Worm (Caenorhabditis elegans) whole organism, L4/young adult: ENCODE results near the gene madf-3.

ENCODE experiments used
- W03F9.2 ChIP-seq: fragments of 150-350 bp; optimal IDR thresholded peaks from 2 replicates; lab custom pipeline; 2014; ENCODE audit warnings: missing biosample characterization, missing genetic modification characterization
- dao-5 ChIP-seq: sonication (generic microtip); optimal IDR thresholded peaks from 2 replicates; lab custom pipeline; 2016; ENCODE audit warnings: missing genotype, missing genetic modification characterization, moderate library complexity, missing compliant biosample characterization
- him-1 ChIP-seq: sonication (generic microtip); optimal IDR thresholded peaks from 2 replicates; lab custom pipeline; 2016; ENCODE audit warnings: missing genotype, missing genetic modification reagents, missing genetic modification characterization, missing compliant biosample characterization

The madf-3 gene

DNA sequence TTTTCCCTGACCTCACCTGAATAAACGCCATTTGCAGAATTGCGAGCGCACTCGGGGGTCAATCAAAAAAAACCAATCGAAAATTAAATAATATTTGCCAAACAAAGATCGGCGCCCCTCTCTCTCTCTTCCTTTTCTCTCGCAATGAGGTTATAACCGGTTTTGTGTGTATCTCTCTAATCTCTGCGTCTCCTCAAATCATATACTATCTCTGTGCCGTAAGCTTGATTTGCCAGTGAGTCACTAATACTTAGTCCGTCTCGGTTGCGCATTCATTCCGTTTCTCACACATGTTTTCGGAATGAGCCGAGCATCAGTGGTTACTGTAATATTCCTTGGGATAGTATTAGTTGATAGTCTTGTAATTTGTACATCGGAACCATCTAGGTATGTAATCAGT lies 27.5 kb downstream of the madf-3 start:
- TF ChIP-seq W03F9.2 (tag; lab: Kevin White, UChicago), result no peak
- TF ChIP-seq dao-5 (tag; lab: Kevin White, UChicago), result no peak
- no peak for TF ChIP-seq him-1 (tag; lab: Kevin White, UChicago)

DNA sequence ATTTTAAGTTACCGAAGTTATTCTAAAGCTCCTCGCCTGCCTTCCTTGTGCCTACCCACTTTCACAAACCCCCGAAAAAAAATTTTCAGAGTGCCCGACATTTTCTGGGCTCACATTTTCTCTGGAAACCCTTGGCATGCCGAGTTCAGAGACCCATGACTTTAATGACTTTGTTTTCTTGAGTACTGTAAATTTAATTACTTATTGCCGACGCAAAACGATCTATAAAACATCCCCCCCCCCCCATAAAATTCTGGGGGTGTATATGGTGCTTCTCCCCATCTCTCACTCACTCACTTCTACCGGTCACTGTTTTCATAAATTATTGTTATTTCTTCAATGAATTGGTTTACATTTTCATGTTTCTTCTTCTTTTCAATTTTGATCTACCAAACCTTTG lies 33.4 kb downstream of the madf-3 start, which contains the start of gene try-9:
Gene try-9 (plus strand): TSS at position 301 of the 400 bp plus-strand sequence.
- TF ChIP-seq W03F9.2 (tag; lab: Kevin White, UChicago) (no peak), him-1 (tag; lab: Kevin White, UChicago) (no peak), dao-5 (tag; lab: Kevin White, UChicago) (no peak)

DNA sequence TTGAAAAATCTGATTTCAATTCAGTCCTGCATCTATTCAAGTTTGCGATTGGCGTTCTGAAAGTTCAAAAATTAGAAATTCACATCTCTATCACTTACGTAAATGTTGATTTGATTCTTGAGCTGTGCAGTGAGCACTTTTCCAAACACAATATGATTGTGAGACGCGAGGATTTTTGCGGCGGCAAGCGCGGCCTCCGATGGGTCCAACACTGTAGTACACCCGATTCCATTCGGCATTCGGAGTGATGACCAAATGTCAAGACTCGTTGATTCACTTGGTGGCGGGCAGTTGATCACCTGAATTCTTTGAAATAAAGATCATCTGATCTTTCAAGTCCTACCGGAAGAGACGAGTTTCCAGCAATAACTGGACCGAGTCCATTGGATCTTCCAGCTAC lies 35.2 kb downstream of the madf-3 start:
- no peak for TF ChIP-seq dao-5 (tag; lab: Kevin White, UChicago)
- TF ChIP-seq W03F9.2 (tag; lab: Kevin White, UChicago), result no peak
- TF ChIP-seq him-1 (tag; lab: Kevin White, UChicago), result no peak

DNA sequence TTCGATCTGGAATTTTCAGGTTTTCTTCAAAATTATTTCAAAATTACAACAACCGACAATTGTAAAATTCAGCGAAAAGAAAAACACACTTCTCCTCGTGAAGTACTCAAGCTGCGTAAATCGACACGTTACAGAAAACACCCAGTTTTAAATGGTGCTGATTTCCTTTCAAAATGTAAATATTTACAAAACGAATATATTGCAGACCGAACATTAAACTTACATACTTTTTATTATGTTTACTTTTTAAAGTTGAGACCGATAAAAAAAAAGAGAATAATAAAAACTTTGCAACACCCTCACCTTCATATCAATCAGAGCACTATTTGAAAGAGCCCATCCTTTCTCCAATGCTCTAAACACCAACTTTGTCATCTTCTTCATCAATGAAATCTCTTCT lies 36.3 kb downstream of the madf-3 start:
- TF ChIP-seq dao-5 (tag; lab: Kevin White, UChicago) (no peak), him-1 (tag; lab: Kevin White, UChicago) (no peak), W03F9.2 (tag; lab: Kevin White, UChicago) (no peak)

- TF ChIP-seq W03F9.2 (tag; lab: Kevin White, UChicago) (no peak), dao-5 (tag; lab: Kevin White, UChicago) (no peak), him-1 (tag; lab: Kevin White, UChicago) (no peak)
Measured at ce11 chrII:4372406-4372805, 37.9 kb downstream of the madf-3 start, which contains the start of gene paic-1. TSS of gene paic-1 (minus strand) at chrII:4372525.

- TF ChIP-seq W03F9.2 (tag; lab: Kevin White, UChicago) (no peak), him-1 (tag; lab: Kevin White, UChicago) (no peak), dao-5 (tag; lab: Kevin White, UChicago) (no peak)
Measured at ce11 chrII:4372867-4373397, 38.4 kb downstream of the madf-3 start.

DNA sequence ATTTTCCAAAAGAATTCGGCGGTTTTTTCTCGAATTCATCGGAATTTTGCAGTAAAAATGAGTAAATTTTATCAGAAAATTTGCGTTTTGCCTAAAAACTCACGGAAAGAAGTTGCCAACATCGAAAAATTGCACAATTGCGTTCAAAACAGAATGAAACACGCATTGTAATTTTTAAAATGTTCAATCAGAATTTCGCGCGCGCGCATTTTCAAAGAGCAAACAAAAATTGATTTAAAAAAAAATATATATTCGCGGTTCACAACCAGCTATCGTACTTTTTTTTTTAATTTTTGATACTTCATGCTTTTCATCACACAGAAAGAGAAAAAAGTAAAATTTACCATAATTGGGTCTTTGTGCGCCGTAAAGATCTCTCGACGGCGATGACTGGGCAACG lies 40.3 kb downstream of the madf-3 start:
- TF ChIP-seq him-1 (tag; lab: Kevin White, UChicago) (no peak), dao-5 (tag; lab: Kevin White, UChicago) (no peak), W03F9.2 (tag; lab: Kevin White, UChicago) (no peak)

DNA sequence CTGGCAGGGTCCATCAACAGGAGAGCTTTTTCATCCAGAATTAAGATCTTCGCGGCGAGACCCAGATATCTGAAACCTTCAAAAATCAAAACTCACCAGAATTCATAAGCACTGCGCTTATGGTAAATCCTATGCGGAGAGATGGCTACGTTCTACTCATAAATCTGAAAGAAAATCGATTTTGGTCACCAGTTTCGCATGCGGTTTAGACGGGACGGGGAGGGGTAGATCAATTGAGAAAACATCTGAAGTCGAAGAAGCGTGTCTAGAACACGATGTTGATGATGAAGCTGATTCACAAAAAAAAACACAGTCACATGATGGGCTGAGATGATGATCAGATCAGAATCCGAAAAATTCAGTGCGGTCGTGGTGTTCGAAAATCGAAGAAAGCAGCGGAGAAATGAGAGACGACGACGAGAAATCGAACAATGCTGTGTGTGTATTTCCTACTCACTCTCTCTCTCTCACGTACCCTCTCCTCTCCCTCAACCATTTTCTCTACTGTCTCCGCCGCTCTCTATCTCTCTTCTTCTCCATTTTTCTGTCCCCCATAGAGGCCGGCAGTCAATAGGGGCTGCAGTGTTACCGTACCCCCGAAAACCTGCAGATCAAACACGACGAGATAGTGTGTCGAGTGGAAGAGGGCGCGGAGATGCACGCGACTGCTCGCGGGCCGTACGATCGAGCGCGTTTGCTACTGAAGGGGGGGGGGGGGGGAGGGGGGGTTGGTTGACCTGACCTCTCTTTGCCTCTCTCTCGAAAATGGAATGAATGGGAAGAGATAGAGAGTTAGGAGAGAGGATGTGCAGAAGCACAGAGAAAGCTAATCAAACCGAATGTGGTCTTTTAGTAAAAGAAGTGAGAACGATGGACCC lies 42.0 kb downstream of the madf-3 start, which contains the start of gene ntl-2:
Gene ntl-2 (minus strand): TSS at position 171 of the 878 bp plus-strand sequence.
- TF ChIP-seq W03F9.2 (tag; lab: Kevin White, UChicago) (peak; percentile 79), him-1 (tag; lab: Kevin White, UChicago) (peak; percentile 79), dao-5 (tag; lab: Kevin White, UChicago) (no peak)

- TF ChIP-seq W03F9.2 (tag; lab: Kevin White, UChicago), result no peak
- no peak for TF ChIP-seq dao-5 (tag; lab: Kevin White, UChicago)
- no peak for TF ChIP-seq him-1 (tag; lab: Kevin White, UChicago)
Measured at ce11 chrII:4378195-4378594, 43.6 kb downstream of the madf-3 start, which contains the start of gene B0286.1. TSS of gene B0286.1 (plus strand) at chrII:4378495.

DNA sequence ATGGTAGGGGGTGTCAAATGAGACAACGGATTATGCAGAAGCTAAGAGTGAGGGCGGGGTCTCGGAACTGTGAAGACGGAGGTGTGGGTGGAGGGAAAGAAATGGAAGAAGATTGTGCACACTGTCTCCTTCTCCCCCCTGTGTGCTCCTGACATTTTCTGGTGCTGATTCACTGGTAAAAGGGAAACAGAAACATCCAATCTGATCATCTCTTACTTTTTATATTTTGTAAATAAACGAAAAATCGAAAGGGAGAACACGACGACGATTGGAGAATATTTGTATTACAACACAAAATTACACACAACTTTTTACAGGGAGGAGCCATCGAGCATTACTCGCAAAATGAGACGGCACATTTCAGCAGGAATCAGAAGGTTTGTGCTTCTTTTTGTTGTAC lies 48.8 kb downstream of the madf-3 start, which contains the start of gene fkh-6:
Gene fkh-6 (minus strand): TSS at position 101 of the 400 bp plus-strand sequence.
- TF ChIP-seq him-1 (tag; lab: Kevin White, UChicago) (no peak), dao-5 (tag; lab: Kevin White, UChicago) (no peak), W03F9.2 (tag; lab: Kevin White, UChicago) (no peak)
